Worm (Caenorhabditis elegans) whole organism, L3 larva: Measurements from ENCODE around the gene F16F9.1.

Experiments used
- ceh-28 ChIP-seq: fragments of 150-350 bp; optimal IDR thresholded peaks from 2 replicates; lab custom pipeline; 2014; ENCODE audit warnings: missing biosample characterization, missing genetic modification reagents, missing genetic modification characterization
- fos-1 ChIP-seq: fragments of 150-350 bp; optimal IDR thresholded peaks from 2 replicates; lab custom pipeline; 2014; ENCODE audit warnings: missing biosample characterization, missing genetic modification characterization
- hmg-11 ChIP-seq: sonication (generic microtip); optimal IDR thresholded peaks from 2 replicates; lab custom pipeline; 2016; ENCODE audit warnings: missing genetic modification characterization, missing compliant biosample characterization
- lin-39 ChIP-seq: fragments of 150-350 bp; optimal IDR thresholded peaks from 2 replicates; lab custom pipeline; 2018; ENCODE audit warnings: missing biosample characterization, missing genetic modification reagents, missing genetic modification characterization
- nfya-1 ChIP-seq: sonication (generic microtip); optimal IDR thresholded peaks from 2 replicates; lab custom pipeline; 2017; ENCODE audit warnings: missing genetic modification characterization, mild to moderate bottlenecking, missing compliant biosample characterization, antibody characterized with exemption, moderate library complexity; ENCODE audit not compliant: insufficient read depth
- nhr-11 ChIP-seq: fragments of 150-350 bp; optimal IDR thresholded peaks from 2 replicates; lab custom pipeline; 2014; ENCODE audit warnings: missing biosample characterization, missing genetic modification characterization
- nhr-237 ChIP-seq: fragments of 150-350 bp; optimal IDR thresholded peaks from 2 replicates; lab custom pipeline; 2014; ENCODE audit warnings: missing biosample characterization, missing genetic modification characterization
- pha-4 ChIP-seq: fragments of 150-350 bp; optimal IDR thresholded peaks from 2 replicates; lab custom pipeline; 2014; ENCODE audit warnings: missing biosample characterization, missing genetic modification reagents, missing genetic modification characterization
- snpc-4 ChIP-seq: fragments of 150-350 bp; optimal IDR thresholded peaks from 2 replicates; lab custom pipeline; 2014; ENCODE audit warnings: missing biosample characterization, missing genetic modification characterization
- tbx-2 ChIP-seq: sonication (generic microtip); optimal IDR thresholded peaks from 2 replicates; lab custom pipeline; 2016; ENCODE audit warnings: mild to moderate bottlenecking, missing genetic modification characterization, missing compliant biosample characterization
- zag-1 ChIP-seq: fragments of 150-350 bp; optimal IDR thresholded peaks from 2 replicates; lab custom pipeline; 2014; ENCODE audit warnings: missing biosample characterization, missing genetic modification characterization

ce11 chrX:8495005-8495404, 48.8 kb downstream of the F16F9.1 start, which contains the start of gene T01B10.5:
- TF ChIP-seq lin-39 (tag; lab: Kevin White, UChicago) = no peak
- TF ChIP-seq pha-4 (tag; lab: Kevin White, UChicago) = no peak
- no peak for TF ChIP-seq tbx-2 (tag; lab: Kevin White, UChicago)
- TF ChIP-seq nhr-237 = no peak
- no peak for TF ChIP-seq zag-1
- TF ChIP-seq fos-1 = no peak
- no peak for TF ChIP-seq nfya-1
- TF ChIP-seq hmg-11 (tag; lab: Kevin White, UChicago) = no peak
- no peak for TF ChIP-seq snpc-4
- no peak for TF ChIP-seq nhr-11 (tag; lab: Kevin White, UChicago)
- no peak for TF ChIP-seq ceh-28
